Fruit fly (Drosophila melanogaster) S2 (cell line): ENCODE data around the gene sba.

ENCODE experiments used
- CG8478 ChIP-seq: fragments of >200 bp; optimal IDR thresholded peaks from 2 replicates; lab custom pipeline; 2018
- CTCF ChIP-seq, 2 experiments: fragments of >200 bp; optimal IDR thresholded peaks; 2 replicates each; lab custom pipeline; 2018

DNA sequence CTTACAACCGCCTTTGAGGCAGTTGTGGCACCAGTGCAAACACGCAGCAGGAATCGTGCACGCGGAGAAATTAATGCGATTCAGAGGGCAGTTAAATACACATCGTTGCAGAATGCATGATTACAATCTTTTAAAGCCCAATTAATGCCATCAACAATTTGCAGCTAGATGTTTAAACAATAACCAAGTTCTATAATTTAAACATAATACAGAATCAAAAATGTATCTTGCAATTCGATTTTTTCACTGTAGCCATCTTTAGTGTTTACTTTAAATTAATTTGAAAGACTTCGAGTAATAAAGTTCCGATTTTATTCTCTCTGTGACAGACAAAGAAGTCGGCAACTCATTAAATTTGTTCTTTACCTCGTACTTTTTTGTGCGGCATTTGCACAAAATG is 6.8 kb downstream of the sba start:
- TF ChIP-seq CTCF (optimal IDR thresholded peaks at IDR 0.05; lab: Kevin White, UChicago) = no peak
- no peak for TF ChIP-seq CG8478 (lab: Kevin White, UChicago)
